Fruit fly (Drosophila melanogaster) whole organism, embryonic: ENCODE data around the gene mRpS31.

Experiments used
- B-H2 ChIP-seq: fragments of 200-800 bp; sonication (Bioruptor generic); optimal IDR thresholded peaks from 2 replicates; lab custom pipeline; 2018; ENCODE audit warnings: missing biosample characterization, mild to moderate bottlenecking, missing genetic modification characterization
- CG10543 ChIP-seq: fragments of 200-800 bp; sonication (Bioruptor generic); optimal IDR thresholded peaks from 3 replicates; lab custom pipeline; 2017; ENCODE audit warnings: missing biosample characterization, mild to moderate bottlenecking, missing genetic modification characterization, moderate library complexity
- CG11696 ChIP-seq: fragments of 200-800 bp; sonication (Bioruptor generic); IDR thresholded peaks from 2 replicates; pipeline ENCODE4 v1.3.6; 2022; ENCODE audit warnings: missing biosample characterization, missing genetic modification characterization
- CG13424 ChIP-seq: fragments of 200-800 bp; sonication (Bioruptor generic); optimal IDR thresholded peaks from 2 replicates; lab custom pipeline; 2019; ENCODE audit warnings: missing biosample characterization, mild to moderate bottlenecking, missing genetic modification characterization, moderate library complexity
- CG14710 ChIP-seq: fragments of 200-800 bp; sonication (Bioruptor generic); optimal IDR thresholded peaks from 3 replicates; lab custom pipeline; 2019; ENCODE audit warnings: missing biosample characterization, mild to moderate bottlenecking, missing genetic modification characterization, moderate library complexity
- CG15479 ChIP-seq: fragments of 200-800 bp; sonication (Bioruptor generic); optimal IDR thresholded peaks from 3 replicates; lab custom pipeline; 2019; ENCODE audit warnings: missing biosample characterization, mild to moderate bottlenecking, missing genetic modification characterization, moderate library complexity
- CG15601 ChIP-seq: fragments of 200-800 bp; sonication (Bioruptor generic); optimal IDR thresholded peaks from 3 replicates; lab custom pipeline; 2019; ENCODE audit warnings: missing biosample characterization, mild to moderate bottlenecking, missing genetic modification characterization, moderate library complexity
- CG16815 ChIP-seq: fragments of 200-800 bp; sonication (Bioruptor generic); optimal IDR thresholded peaks from 3 replicates; lab custom pipeline; 2017; ENCODE audit warnings: missing biosample characterization, mild to moderate bottlenecking, missing genetic modification characterization
- CG18476 ChIP-seq: fragments of 200-800 bp; sonication (Bioruptor generic); optimal IDR thresholded peaks from 2 replicates; lab custom pipeline; 2016; ENCODE audit warnings: missing biosample characterization, mild to moderate bottlenecking, missing genetic modification characterization
- CG18764 ChIP-seq: fragments of 200-800 bp; sonication (Bioruptor generic); optimal IDR thresholded peaks from 3 replicates; lab custom pipeline; 2016; ENCODE audit warnings: missing biosample characterization, missing genetic modification characterization
- CG30431 ChIP-seq: fragments of 200-800 bp; sonication (Bioruptor generic); optimal IDR thresholded peaks from 2 replicates; lab custom pipeline; 2017; ENCODE audit warnings: missing biosample characterization, missing genetic modification characterization
- CG3163 ChIP-seq: fragments of 200-800 bp; sonication (Bioruptor generic); optimal IDR thresholded peaks from 3 replicates; lab custom pipeline; 2016; ENCODE audit warnings: missing biosample characterization, missing genetic modification characterization
- CG3407 ChIP-seq: fragments of 200-800 bp; sonication (Bioruptor generic); optimal IDR thresholded peaks from 2 replicates; lab custom pipeline; 2018; ENCODE audit warnings: missing biosample characterization, mild to moderate bottlenecking, missing genetic modification characterization
- CG42726 ChIP-seq: fragments of 200-800 bp; sonication (Bioruptor generic); IDR thresholded peaks from 2 replicates; pipeline ENCODE4 v1.3.6; 2022; ENCODE audit warnings: missing biosample characterization, missing genetic modification characterization; ENCODE audit not compliant: partially characterized antibody
- CG4328 ChIP-seq: fragments of 200-800 bp; sonication (Bioruptor generic); optimal IDR thresholded peaks from 3 replicates; lab custom pipeline; 2017; ENCODE audit warnings: missing biosample characterization, missing genetic modification reagents, missing genetic modification characterization
- CG43689 ChIP-seq: fragments of 200-800 bp; sonication (Bioruptor generic); IDR thresholded peaks from 2 replicates; pipeline ENCODE4 v1.3.6; 2022; ENCODE audit warnings: missing biosample characterization, missing genetic modification characterization
- CG4730 ChIP-seq: fragments of 200-800 bp; sonication (Bioruptor generic); IDR thresholded peaks from 2 replicates; pipeline ENCODE4 v1.3.6; 2022; ENCODE audit warnings: missing biosample characterization, missing genetic modification characterization
- CG5180 ChIP-seq: fragments of 200-800 bp; sonication (Bioruptor generic); optimal IDR thresholded peaks from 3 replicates; lab custom pipeline; 2017; ENCODE audit warnings: missing biosample characterization, missing genetic modification characterization, mild to moderate bottlenecking, moderate library complexity, missing genetic modification reagents
- CG6175 ChIP-seq: fragments of 200-800 bp; sonication (Bioruptor generic); IDR thresholded peaks from 3 replicates; pipeline ENCODE4 v1.3.6; 2022; ENCODE audit warnings: missing biosample characterization, missing genetic modification characterization
- CG6254 ChIP-seq: fragments of 200-800 bp; sonication (Bioruptor generic); optimal IDR thresholded peaks from 3 replicates; lab custom pipeline; 2017; ENCODE audit warnings: mild to moderate bottlenecking, missing biosample characterization, missing genetic modification reagents, missing genetic modification characterization
- CG6654 ChIP-seq: fragments of 200-800 bp; sonication (Bioruptor generic); optimal IDR thresholded peaks from 2 replicates; lab custom pipeline; 2017; ENCODE audit warnings: missing biosample characterization, mild to moderate bottlenecking, missing genetic modification characterization
- CG6813 ChIP-seq: fragments of 200-800 bp; sonication (Bioruptor generic); optimal IDR thresholded peaks from 2 replicates; lab custom pipeline; 2017; ENCODE audit warnings: missing biosample characterization, missing genetic modification characterization, mild to moderate bottlenecking, moderate library complexity, missing genetic modification reagents
- CG6854 ChIP-seq: fragments of 200-800 bp; sonication (Bioruptor generic); optimal IDR thresholded peaks from 3 replicates; lab custom pipeline; 2017; ENCODE audit warnings: missing biosample characterization, mild to moderate bottlenecking, missing genetic modification characterization
- CG8281 ChIP-seq: fragments of 200-800 bp; sonication (Bioruptor generic); optimal IDR thresholded peaks from 2 replicates; lab custom pipeline; 2018; ENCODE audit warnings: missing biosample characterization, mild to moderate bottlenecking, missing genetic modification characterization, moderate library complexity
- CG9437 ChIP-seq: fragments of 200-800 bp; sonication (Bioruptor generic); optimal IDR thresholded peaks from 2 replicates; lab custom pipeline; 2018; ENCODE audit warnings: missing biosample characterization, mild to moderate bottlenecking, missing genetic modification characterization
- CG9876 ChIP-seq: fragments of 200-800 bp; sonication (Bioruptor generic); optimal IDR thresholded peaks from 2 replicates; lab custom pipeline; 2016; ENCODE audit warnings: missing biosample characterization, missing genetic modification characterization
- Fer3 ChIP-seq: fragments of 200-800 bp; sonication (Bioruptor generic); optimal IDR thresholded peaks from 2 replicates; lab custom pipeline; 2018; ENCODE audit warnings: missing biosample characterization, mild to moderate bottlenecking, missing genetic modification characterization, moderate library complexity
- Hr39 ChIP-seq: fragments of >200 bp; optimal IDR thresholded peaks from 2 replicates; lab custom pipeline; 2017
- Myb ChIP-seq: fragments of 200-800 bp; sonication (Bioruptor generic); optimal IDR thresholded peaks from 2 replicates; lab custom pipeline; 2016; ENCODE audit warnings: missing biosample characterization, missing genetic modification characterization
- Neu2 ChIP-seq: fragments of 200-800 bp; sonication (Bioruptor generic); optimal IDR thresholded peaks from 3 replicates; lab custom pipeline; 2016; ENCODE audit warnings: missing biosample characterization, missing genetic modification characterization, borderline replicate concordance
- PHDP ChIP-seq: fragments of 200-800 bp; sonication (Bioruptor generic); optimal IDR thresholded peaks from 3 replicates; lab custom pipeline; 2018; ENCODE audit warnings: missing biosample characterization, mild to moderate bottlenecking, missing genetic modification characterization, moderate library complexity
- Ptx1 ChIP-seq: fragments of 200-800 bp; sonication (Bioruptor generic); IDR thresholded peaks from 2 replicates; pipeline ENCODE4 v1.3.6; 2022; ENCODE audit warnings: missing biosample characterization, missing genetic modification characterization
- Rfx ChIP-seq: fragments of 200-800 bp; sonication (Bioruptor generic); IDR thresholded peaks from 2 replicates; pipeline ENCODE4 v1.3.6; 2022; ENCODE audit warnings: missing biosample characterization, missing genetic modification characterization
- Scr ChIP-seq: fragments of 200-800 bp; sonication (Bioruptor generic); IDR thresholded peaks from 2 replicates; pipeline ENCODE4 v1.3.6; 2022; ENCODE audit warnings: missing biosample characterization, missing genetic modification characterization; ENCODE audit not compliant: partially characterized antibody
- TFAM ChIP-seq: fragments of 200-800 bp; sonication (Bioruptor generic); optimal IDR thresholded peaks from 2 replicates; lab custom pipeline; 2017; ENCODE audit warnings: missing biosample characterization, missing genetic modification characterization, inconsistent platforms
- Tbp ChIP-seq: fragments of >200 bp; optimal IDR thresholded peaks from 2 replicates; lab custom pipeline; 2018; ENCODE audit warnings: missing biosample characterization, missing genetic modification characterization
- amos ChIP-seq: fragments of 200-800 bp; sonication (Bioruptor generic); IDR thresholded peaks from 2 replicates; pipeline ENCODE4 v1.3.6; 2022; ENCODE audit warnings: missing biosample characterization, missing genetic modification characterization; ENCODE audit not compliant: partially characterized antibody
- ase ChIP-seq: fragments of 200-800 bp; sonication (Bioruptor generic); IDR thresholded peaks from 3 replicates; pipeline ENCODE4 v1.3.6; 2022; ENCODE audit warnings: missing biosample characterization, missing genetic modification characterization
- br ChIP-seq: fragments of >200 bp; optimal IDR thresholded peaks from 2 replicates; lab custom pipeline; 2017
- dm ChIP-seq: fragments of 200-800 bp; sonication (Bioruptor generic); optimal IDR thresholded peaks from 3 replicates; lab custom pipeline; 2016; ENCODE audit warnings: missing biosample characterization, missing genetic modification characterization
- ems ChIP-seq: fragments of 200-800 bp; sonication (Bioruptor generic); optimal IDR thresholded peaks from 3 replicates; lab custom pipeline; 2016; ENCODE audit warnings: missing biosample characterization, missing genetic modification characterization
- hth ChIP-seq: fragments of >200 bp; optimal IDR thresholded peaks from 2 replicates; lab custom pipeline; 2017; ENCODE audit warnings: inconsistent platforms
- jumu ChIP-seq: fragments of 200-800 bp; sonication (Bioruptor generic); optimal IDR thresholded peaks from 3 replicates; lab custom pipeline; 2016; ENCODE audit warnings: missing biosample characterization, missing genetic modification characterization
- oc ChIP-seq: fragments of 200-800 bp; sonication (Bioruptor generic); optimal IDR thresholded peaks from 2 replicates; lab custom pipeline; 2018; ENCODE audit warnings: missing biosample characterization, mild to moderate bottlenecking, missing genetic modification characterization, moderate library complexity
- pita ChIP-seq: fragments of 200-800 bp; sonication (Bioruptor generic); optimal IDR thresholded peaks from 2 replicates; lab custom pipeline; 2017; ENCODE audit warnings: missing biosample characterization, mild to moderate bottlenecking, missing genetic modification characterization
- pum ChIP-seq: fragments of 200-800 bp; sonication (Bioruptor generic); optimal IDR thresholded peaks from 2 replicates; lab custom pipeline; 2016; ENCODE audit warnings: missing biosample characterization, missing genetic modification characterization
- rib ChIP-seq: fragments of 200-800 bp; sonication (Bioruptor generic); IDR thresholded peaks from 2 replicates; pipeline ENCODE4 v1.3.6; 2022; ENCODE audit warnings: missing biosample characterization, missing genetic modification characterization
- sd ChIP-seq: fragments of 200-800 bp; sonication (Bioruptor generic); optimal IDR thresholded peaks from 3 replicates; lab custom pipeline; 2018; ENCODE audit warnings: missing biosample characterization, mild to moderate bottlenecking, missing genetic modification characterization, moderate library complexity
- trem ChIP-seq: fragments of 200-800 bp; optimal IDR thresholded peaks from 3 replicates; lab custom pipeline; 2019; ENCODE audit warnings: missing biosample characterization, mild to moderate bottlenecking, missing genetic modification characterization, moderate library complexity
- ttk ChIP-seq: fragments of 200-800 bp; sonication (Bioruptor generic); IDR thresholded peaks from 2 replicates; pipeline ENCODE4 v2.1.2; 2022; ENCODE audit warnings: missing biosample characterization, missing genetic modification characterization
- zen2 ChIP-seq: fragments of 200-800 bp; sonication (Bioruptor generic); IDR thresholded peaks from 3 replicates; pipeline ENCODE4 v1.3.6; 2022; ENCODE audit warnings: missing biosample characterization, missing genetic modification characterization; ENCODE audit not compliant: partially characterized antibody

The mRpS31 gene

DNA sequence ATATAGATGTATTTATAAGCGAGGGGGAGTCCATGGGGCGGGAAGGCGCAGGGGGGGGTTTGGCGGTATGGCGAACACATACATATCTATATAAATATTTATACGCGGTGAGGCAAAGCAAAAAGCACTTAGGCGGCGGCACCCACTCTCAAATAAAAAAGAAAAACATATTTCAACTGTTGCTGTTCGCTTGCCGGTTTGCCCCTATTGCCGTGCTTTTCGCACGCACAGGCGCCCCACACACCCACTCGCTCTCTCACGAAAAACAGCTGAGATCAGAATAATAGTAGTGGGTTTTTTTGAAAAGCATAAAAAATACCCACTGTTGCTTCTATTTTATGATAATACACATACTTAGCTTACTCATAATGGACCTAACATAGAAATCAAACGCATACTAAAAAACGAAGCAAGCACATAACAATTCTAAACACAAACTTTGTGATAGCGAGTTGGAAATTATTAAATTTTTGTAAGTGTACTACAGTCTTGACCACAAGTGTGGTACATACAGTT, 3.8 kb upstream of the mRpS31 start (continued):
- TF ChIP-seq CG4328 (GFP tag; lab: Kevin White, UChicago), result peak; percentile 67
- no peak for TF ChIP-seq hth
- TF ChIP-seq CG6254 (GFP tag; lab: Kevin White, UChicago), result no peak
- TF ChIP-seq CG10543 (GFP tag; lab: Kevin White, UChicago), result peak; percentile 96
- no peak for TF ChIP-seq amos (GFP tag; lab: Robert Waterston, UW)
- TF ChIP-seq CG8281 (tag; lab: Kevin White, UChicago), result peak; percentile 68
- TF ChIP-seq CG16815 (GFP tag; lab: Kevin White, UChicago), result peak; percentile 50
- TF ChIP-seq ase (GFP tag; lab: Robert Waterston, UW), result no peak
- TF ChIP-seq CG43689 (GFP tag; lab: Robert Waterston, UW), result no peak
- TF ChIP-seq CG11696 (GFP tag; lab: Robert Waterston, UW), result peak; percentile 91
- peak; percentile 35 for TF ChIP-seq CG6654
- peak; percentile 31 for TF ChIP-seq CG6813
- TF ChIP-seq sd, result peak; percentile 93
- TF ChIP-seq CG30431 (GFP tag; lab: Kevin White, UChicago), result no peak
- TF ChIP-seq ems (GFP tag; lab: Kevin White, UChicago), result peak; percentile 57
- TF ChIP-seq Tbp (GFP tag; lab: Kevin White, UChicago), result no peak
- TF ChIP-seq CG14710 (tag; lab: Kevin White, UChicago), result no peak
- peak; percentile 82 for TF ChIP-seq CG13424
- peak; percentile 25 for TF ChIP-seq CG18764 (GFP tag; lab: Kevin White, UChicago)
- TF ChIP-seq pum (GFP tag; lab: Kevin White, UChicago), result peak; percentile 63
- 0 out of 2 replicates have a peak, but pooled peaks have one; percentile 34 for TF ChIP-seq Scr (GFP tag; lab: Robert Waterston, UW)
- TF ChIP-seq TFAM (GFP tag; lab: Kevin White, UChicago), result no peak
- peak; percentile 56 for TF ChIP-seq jumu (GFP tag; lab: Kevin White, UChicago)
- no peak for TF ChIP-seq CG42726 (GFP tag; lab: Robert Waterston, UW)
- TF ChIP-seq CG18476 (GFP tag; lab: Kevin White, UChicago), result peak; percentile 58
- no peak for TF ChIP-seq br (lab: Kevin White, UChicago)
- TF ChIP-seq CG9437 (GFP tag; lab: Kevin White, UChicago), result peak; percentile 65
- TF ChIP-seq Myb (GFP tag; lab: Kevin White, UChicago), result peak; percentile 59
- peak; percentile 27 for TF ChIP-seq trem
- no peak for TF ChIP-seq zen2
- TF ChIP-seq pita, result no peak
- peak; percentile 46; the same call in 1 of the 2 replicates for TF ChIP-seq CG4730 (GFP tag; lab: Robert Waterston, UW)
- peak; percentile 87 for TF ChIP-seq PHDP (tag; lab: Kevin White, UChicago)
- peak; percentile 27 for TF ChIP-seq CG3407 (GFP tag; lab: Kevin White, UChicago)
- TF ChIP-seq Fer3 (tag; lab: Kevin White, UChicago), result peak; percentile 85
- TF ChIP-seq dm, result peak; percentile 28
- no peak for TF ChIP-seq CG15479
- peak; percentile 13 for TF ChIP-seq CG9876 (GFP tag; lab: Kevin White, UChicago)
- TF ChIP-seq CG5180 (GFP tag; lab: Kevin White, UChicago), result peak; percentile 35
- TF ChIP-seq oc (tag; lab: Kevin White, UChicago), result no peak
- peak; percentile 26 for TF ChIP-seq Neu2
- TF ChIP-seq CG15601 (tag; lab: Kevin White, UChicago), result peak; percentile 26
- TF ChIP-seq rib, result peak; percentile 63
- peak; percentile 76 for TF ChIP-seq Ptx1
- TF ChIP-seq Hr39 (lab: Kevin White, UChicago), result no peak
- no peak for TF ChIP-seq ttk (GFP tag; lab: Robert Waterston, UW)
- TF ChIP-seq CG6854, result peak; percentile 69
- peak; percentile 83 for TF ChIP-seq Rfx (GFP tag; lab: Robert Waterston, UW)
- TF ChIP-seq CG3163 (GFP tag; lab: Kevin White, UChicago), result peak; percentile 42
- peak; percentile 89 for TF ChIP-seq B-H2 (GFP tag; lab: Kevin White, UChicago)
- peak; percentile 48; the same call in 1 of the 3 replicates for TF ChIP-seq CG6175 (GFP tag; lab: Robert Waterston, UW)
